Worm (Caenorhabditis elegans): ENCODE results near the gene mlcd-1.

The mlcd-1 gene

ce11 chrIII:4593098-4593697, 25.3 kb upstream of the mlcd-1 start, which contains the start of gene erh-2:
erh-2 (plus strand) TSS chrIII:4593231.
- no peak for TF ChIP-seq T22C8.4 (GFP tag; IDR thresholded peaks at IDR 0.05)
- no peak for TF ChIP-seq ztf-29 (GFP tag; IDR thresholded peaks at IDR 0.05)
- TF ChIP-seq tab-1 (GFP tag; IDR thresholded peaks at IDR 0.05), result no peak
- no peak for TF ChIP-seq cog-1 (tag; optimal IDR thresholded peaks at IDR 0.05)
- TF ChIP-seq klf-2 (GFP tag; conservative IDR thresholded peaks at IDR 0.05), result no peak
- TF ChIP-seq ztf-23 (GFP tag; IDR thresholded peaks at IDR 0.05), result no peak
- TF ChIP-seq ref-1 (GFP tag; conservative IDR thresholded peaks at IDR 0.05), result no peak
- no peak for TF ChIP-seq flt-1 (GFP tag; IDR thresholded peaks at IDR 0.05)
- TF ChIP-seq med-1 (GFP tag; optimal IDR thresholded peaks at IDR 0.05; ENCODE audit: insufficient read depth), result no peak

ce11 chrIII:4587177-4587576, 19.2 kb upstream of the mlcd-1 start, which contains the start of the genes F35G12.7 and smc-4:
F35G12.7 (minus strand) TSS chrIII:4587330.
smc-4 (plus strand) TSS chrIII:4587501.
- TF ChIP-seq T22C8.4 (GFP tag; IDR thresholded peaks at IDR 0.05) (0 out of 2 replicates have a peak, but pooled peaks have one; percentile 20), ztf-23 (GFP tag; IDR thresholded peaks at IDR 0.05) (peak; percentile 34; the same call in 1 of the 2 replicates), ztf-29 (GFP tag; IDR thresholded peaks at IDR 0.05) (no peak)

ce11 chrIII:4584068-4584566, 16.2 kb upstream of the mlcd-1 start, which contains the start of gene F35G12.5:
F35G12.5 (plus strand) TSS chrIII:4584118.
- no peak for TF ChIP-seq klf-2 (GFP tag; conservative IDR thresholded peaks at IDR 0.05)
- no peak for TF ChIP-seq tab-1 (GFP tag; IDR thresholded peaks at IDR 0.05)
- no peak for TF ChIP-seq cog-1 (tag; optimal IDR thresholded peaks at IDR 0.05)
- TF ChIP-seq ztf-29 (GFP tag; IDR thresholded peaks at IDR 0.05), result no peak
- no peak for TF ChIP-seq ztf-23 (GFP tag; IDR thresholded peaks at IDR 0.05)
- no peak for TF ChIP-seq T22C8.4 (GFP tag; IDR thresholded peaks at IDR 0.05)
- no peak for TF ChIP-seq flt-1 (GFP tag; IDR thresholded peaks at IDR 0.05)
- no peak for TF ChIP-seq ref-1 (GFP tag; conservative IDR thresholded peaks at IDR 0.05)
- no peak for TF ChIP-seq med-1 (GFP tag; optimal IDR thresholded peaks at IDR 0.05; ENCODE audit: insufficient read depth)

- TF ChIP-seq ztf-23 (GFP tag; IDR thresholded peaks at IDR 0.05) (no peak), cog-1 (tag; optimal IDR thresholded peaks at IDR 0.05) (no peak)
Measured at ce11 chrIII:4581495-4581894, 13.6 kb upstream of the mlcd-1 start, which contains the start of gene F35G12.12. F35G12.12 (plus strand) TSS chrIII:4581795.

ce11 chrIII:4578385-4578903, 10.5 kb upstream of the mlcd-1 start, which contains the start of the genes sel-5 and wdr-48:
sel-5 (minus strand) TSS chrIII:4578437.
wdr-48 (plus strand) TSS chrIII:4578853.
- peak; percentile 12 for TF ChIP-seq cog-1 (tag; optimal IDR thresholded peaks at IDR 0.05)
- peak; percentile 5 for TF ChIP-seq med-1 (GFP tag; optimal IDR thresholded peaks at IDR 0.05; ENCODE audit: insufficient read depth)
- no peak for TF ChIP-seq ztf-23 (GFP tag; IDR thresholded peaks at IDR 0.05)

- TF ChIP-seq ref-1 (GFP tag; conservative IDR thresholded peaks at IDR 0.05) (peak; percentile 97), cog-1 (tag; optimal IDR thresholded peaks at IDR 0.05) (peak; percentile 89), tab-1 (GFP tag; IDR thresholded peaks at IDR 0.05) (peak; percentile 99), T22C8.4 (GFP tag; IDR thresholded peaks at IDR 0.05) (peak; percentile 92), ztf-23 (GFP tag; IDR thresholded peaks at IDR 0.05) (peak; percentile 98), klf-2 (GFP tag; conservative IDR thresholded peaks at IDR 0.05) (peak; percentile 97), flt-1 (GFP tag; IDR thresholded peaks at IDR 0.05) (peak; percentile 98), med-1 (GFP tag; optimal IDR thresholded peaks at IDR 0.05; ENCODE audit: insufficient read depth) (peak; percentile 100), ztf-29 (GFP tag; IDR thresholded peaks at IDR 0.05) (peak; percentile 96)
Measured at ce11 chrIII:4568455-4568854, 525 bp upstream of the mlcd-1 start, which contains the start of gene idhg-1. idhg-1 (plus strand) TSS chrIII:4568797.

- TF ChIP-seq ztf-29 (GFP tag; IDR thresholded peaks at IDR 0.05), result no peak
- no peak for TF ChIP-seq T22C8.4 (GFP tag; IDR thresholded peaks at IDR 0.05)
- no peak for TF ChIP-seq ref-1 (GFP tag; conservative IDR thresholded peaks at IDR 0.05)
Measured at ce11 chrIII:4562070-4562788, 5.7 kb downstream of the mlcd-1 start, which contains the start of gene pan-1. pan-1 (plus strand) TSS chrIII:4562738.

ce11 chrIII:4561286-4561685, 6.6 kb downstream of the mlcd-1 start:
- no peak for TF ChIP-seq ref-1 (GFP tag; conservative IDR thresholded peaks at IDR 0.05)
- no peak for TF ChIP-seq ztf-23 (GFP tag; IDR thresholded peaks at IDR 0.05)
- no peak for TF ChIP-seq tab-1 (GFP tag; IDR thresholded peaks at IDR 0.05)
- no peak for TF ChIP-seq cog-1 (tag; optimal IDR thresholded peaks at IDR 0.05)
- no peak for TF ChIP-seq ztf-29 (GFP tag; IDR thresholded peaks at IDR 0.05)
- no peak for TF ChIP-seq klf-2 (GFP tag; conservative IDR thresholded peaks at IDR 0.05)
- TF ChIP-seq med-1 (GFP tag; optimal IDR thresholded peaks at IDR 0.05; ENCODE audit: insufficient read depth), result no peak
- TF ChIP-seq flt-1 (GFP tag; IDR thresholded peaks at IDR 0.05), result no peak
- no peak for TF ChIP-seq T22C8.4 (GFP tag; IDR thresholded peaks at IDR 0.05)

ce11 chrIII:4560393-4560890, 7.5 kb downstream of the mlcd-1 start:
- no peak for TF ChIP-seq tab-1 (GFP tag; IDR thresholded peaks at IDR 0.05)
- TF ChIP-seq cog-1 (tag; optimal IDR thresholded peaks at IDR 0.05), result peak; percentile 16

ce11 chrIII:4555345-4555744, 12.6 kb downstream of the mlcd-1 start:
- TF ChIP-seq ztf-23 (GFP tag; IDR thresholded peaks at IDR 0.05) (no peak), ztf-29 (GFP tag; IDR thresholded peaks at IDR 0.05) (no peak), cog-1 (tag; optimal IDR thresholded peaks at IDR 0.05) (no peak), med-1 (GFP tag; optimal IDR thresholded peaks at IDR 0.05; ENCODE audit: insufficient read depth) (no peak), klf-2 (GFP tag; conservative IDR thresholded peaks at IDR 0.05) (no peak), flt-1 (GFP tag; IDR thresholded peaks at IDR 0.05) (no peak), tab-1 (GFP tag; IDR thresholded peaks at IDR 0.05) (no peak), T22C8.4 (GFP tag; IDR thresholded peaks at IDR 0.05) (no peak), ref-1 (GFP tag; conservative IDR thresholded peaks at IDR 0.05) (no peak)
